Fruit fly (Drosophila melanogaster) whole organism, embryonic: ENCODE measurements around the gene CG5665.

Experiments
- Adf1 ChIP-seq: fragments of 200-800 bp; sonication (Bioruptor generic); IDR thresholded peaks from 2 replicates; pipeline ENCODE4 v1.3.6; 2022; ENCODE audit warnings: missing biosample characterization, missing genetic modification characterization
- Bgb ChIP-seq: fragments of 200-800 bp; sonication (Bioruptor generic); IDR thresholded peaks from 2 replicates; pipeline ENCODE4 v1.3.6; 2022; ENCODE audit warnings: missing biosample characterization, missing genetic modification characterization; ENCODE audit not compliant: partially characterized antibody
- CG11398 ChIP-seq: fragments of 200-800 bp; sonication (Bioruptor generic); optimal IDR thresholded peaks from 2 replicates; lab custom pipeline; 2016; ENCODE audit warnings: missing biosample characterization, missing genetic modification characterization
- CG11456 ChIP-seq: fragments of 200-800 bp; sonication (Bioruptor generic); IDR thresholded peaks from 3 replicates; pipeline ENCODE4 v1.3.6; 2022; ENCODE audit warnings: missing biosample characterization, missing genetic modification characterization
- CG12769 ChIP-seq: fragments of 200-800 bp; sonication (Bioruptor generic); optimal IDR thresholded peaks from 2 replicates; lab custom pipeline; 2019; ENCODE audit warnings: missing biosample characterization, mild to moderate bottlenecking, missing genetic modification characterization, moderate library complexity
- CG13424 ChIP-seq: fragments of 200-800 bp; sonication (Bioruptor generic); optimal IDR thresholded peaks from 2 replicates; lab custom pipeline; 2019; ENCODE audit warnings: missing biosample characterization, mild to moderate bottlenecking, missing genetic modification characterization, moderate library complexity
- CG13894 ChIP-seq: fragments of 200-800 bp; sonication (Bioruptor generic); optimal IDR thresholded peaks from 3 replicates; lab custom pipeline; 2018; ENCODE audit warnings: missing biosample characterization, mild to moderate bottlenecking, missing genetic modification characterization, moderate library complexity
- CG14441 ChIP-seq: fragments of 200-800 bp; sonication (Bioruptor generic); IDR thresholded peaks from 2 replicates; pipeline ENCODE4 v1.3.6; 2022; ENCODE audit warnings: missing biosample characterization, missing genetic modification characterization
- CG15479 ChIP-seq: fragments of 200-800 bp; sonication (Bioruptor generic); optimal IDR thresholded peaks from 3 replicates; lab custom pipeline; 2019; ENCODE audit warnings: missing biosample characterization, mild to moderate bottlenecking, missing genetic modification characterization, moderate library complexity
- CG1603 ChIP-seq: fragments of 200-800 bp; sonication (Bioruptor generic); optimal IDR thresholded peaks from 2 replicates; lab custom pipeline; 2019; ENCODE audit warnings: missing biosample characterization, mild to moderate bottlenecking, missing genetic modification characterization, moderate library complexity
- CG1647 ChIP-seq: fragments of 200-800 bp; sonication (Bioruptor generic); optimal IDR thresholded peaks from 3 replicates; lab custom pipeline; 2016; ENCODE audit warnings: missing biosample characterization, missing genetic modification characterization
- CG18262 ChIP-seq: fragments of 200-800 bp; optimal IDR thresholded peaks from 3 replicates; lab custom pipeline; 2019; ENCODE audit warnings: missing biosample characterization, mild to moderate bottlenecking, missing genetic modification characterization, moderate library complexity
- CG1832 ChIP-seq: fragments of 200-800 bp; sonication (Bioruptor generic); optimal IDR thresholded peaks from 2 replicates; lab custom pipeline; 2017; ENCODE audit warnings: missing biosample characterization, mild to moderate bottlenecking, missing genetic modification characterization, inconsistent platforms
- CG2889 ChIP-seq: fragments of 200-800 bp; sonication (Bioruptor generic); IDR thresholded peaks from 3 replicates; pipeline ENCODE4 v1.3.6; 2022; ENCODE audit warnings: missing biosample characterization, missing genetic modification characterization
- CG30020 ChIP-seq: fragments of 200-800 bp; optimal IDR thresholded peaks from 2 replicates; lab custom pipeline; 2019; ENCODE audit warnings: missing biosample characterization, mild to moderate bottlenecking, missing genetic modification characterization, moderate library complexity
- CG32532 ChIP-seq: fragments of 200-800 bp; sonication (Bioruptor generic); IDR thresholded peaks from 2 replicates; pipeline ENCODE4 v1.3.6; 2022; ENCODE audit warnings: missing biosample characterization, missing genetic modification characterization
- CG43689 ChIP-seq: fragments of 200-800 bp; sonication (Bioruptor generic); IDR thresholded peaks from 2 replicates; pipeline ENCODE4 v1.3.6; 2022; ENCODE audit warnings: missing biosample characterization, missing genetic modification characterization
- CG7745 ChIP-seq: fragments of 200-800 bp; sonication (Bioruptor generic); optimal IDR thresholded peaks from 2 replicates; lab custom pipeline; 2018; ENCODE audit warnings: missing biosample characterization, mild to moderate bottlenecking, missing genetic modification characterization, moderate library complexity
- CG7786 ChIP-seq: fragments of 200-800 bp; sonication (Bioruptor generic); optimal IDR thresholded peaks from 2 replicates; lab custom pipeline; 2016; ENCODE audit warnings: missing biosample characterization, missing genetic modification characterization
- CG7963 ChIP-seq: fragments of 200-800 bp; sonication (Bioruptor generic); IDR thresholded peaks from 3 replicates; pipeline ENCODE4 v1.3.6; 2022; ENCODE audit warnings: missing biosample characterization, missing genetic modification characterization; ENCODE audit not compliant: partially characterized antibody
- CG8765 ChIP-seq: fragments of 200-800 bp; sonication (Bioruptor generic); IDR thresholded peaks from 2 replicates; pipeline ENCODE4 v1.3.6; 2022; ENCODE audit warnings: missing biosample characterization, missing genetic modification characterization
- CG9876 ChIP-seq: fragments of 200-800 bp; sonication (Bioruptor generic); optimal IDR thresholded peaks from 2 replicates; lab custom pipeline; 2016; ENCODE audit warnings: missing biosample characterization, missing genetic modification characterization
- Dbx ChIP-seq: fragments of 200-800 bp; sonication (Bioruptor generic); IDR thresholded peaks from 3 replicates; pipeline ENCODE4 v1.3.6; 2022; ENCODE audit warnings: missing biosample characterization, missing genetic modification characterization
- E2f2 ChIP-seq: fragments of 200-800 bp; sonication (Bioruptor generic); IDR thresholded peaks from 2 replicates; pipeline ENCODE4 v1.3.6; 2022; ENCODE audit warnings: missing biosample characterization, missing genetic modification characterization
- Eip74EF ChIP-seq, 2 experiments: fragments of 200-800 bp in 1 of 2; fragments of >200 bp in 1 of 2; sonication (Bioruptor generic) in 1 of 2; optimal IDR thresholded peaks; 2 replicates each; lab custom pipeline; 2017 to 2019; ENCODE audit warnings: missing biosample characterization in 2 of 2, missing genetic modification characterization in 2 of 2, mild to moderate bottlenecking in 1 of 2, moderate library complexity in 1 of 2
- Ets65A ChIP-seq: fragments of 200-800 bp; sonication (Bioruptor generic); peaks from one replicate; lab custom pipeline; 2016; ENCODE audit warnings: missing biosample characterization, missing genetic modification characterization
- HLH4C ChIP-seq: fragments of 200-800 bp; sonication (Bioruptor generic); IDR thresholded peaks from 3 replicates; pipeline ENCODE4 v1.3.6; 2022; ENCODE audit warnings: missing biosample characterization, missing genetic modification characterization; ENCODE audit not compliant: partially characterized antibody
- Hr51 ChIP-seq, 2 experiments: fragments of 200-800 bp; sonication (Bioruptor generic); optimal IDR thresholded peaks; 2 replicates in 1 of 2; 3 replicates in 1 of 2; lab custom pipeline; 2016 to 2018; ENCODE audit warnings: missing biosample characterization in 2 of 2, missing genetic modification characterization in 2 of 2, mild to moderate bottlenecking in 1 of 2, moderate library complexity in 1 of 2
- NC2α ChIP-seq: fragments of 200-800 bp; sonication (Bioruptor generic); optimal IDR thresholded peaks from 2 replicates; lab custom pipeline; 2016; ENCODE audit warnings: missing biosample characterization, missing genetic modification characterization
- PHDP ChIP-seq: fragments of 200-800 bp; sonication (Bioruptor generic); optimal IDR thresholded peaks from 3 replicates; lab custom pipeline; 2018; ENCODE audit warnings: missing biosample characterization, mild to moderate bottlenecking, missing genetic modification characterization, moderate library complexity
- Ravus ChIP-seq: fragments of 200-800 bp; sonication (Bioruptor generic); IDR thresholded peaks from 2 replicates; pipeline ENCODE4 v1.3.6; 2022; ENCODE audit warnings: missing biosample characterization, missing genetic modification characterization
- Taf1 ChIP-seq: fragments of 200-800 bp; sonication (Bioruptor generic); IDR thresholded peaks from 2 replicates; pipeline ENCODE4 v1.3.6; 2022; ENCODE audit warnings: missing biosample characterization, missing genetic modification characterization
- Xbp1 ChIP-seq: fragments of 200-800 bp; sonication (Bioruptor generic); optimal IDR thresholded peaks from 3 replicates; lab custom pipeline; 2016; ENCODE audit warnings: missing biosample characterization, mild to moderate bottlenecking, missing genetic modification characterization
- ara ChIP-seq: fragments of 200-800 bp; sonication (Bioruptor generic); IDR thresholded peaks from 2 replicates; pipeline ENCODE4 v1.3.6; 2022; ENCODE audit warnings: missing biosample characterization, missing genetic modification characterization
- bbx ChIP-seq: fragments of 200-800 bp; sonication (Bioruptor generic); IDR thresholded peaks from 2 replicates; pipeline ENCODE4 v1.3.6; 2022; ENCODE audit warnings: missing biosample characterization, missing genetic modification characterization; ENCODE audit not compliant: partially characterized antibody
- bowl ChIP-seq: fragments of 200-800 bp; sonication (Bioruptor generic); IDR thresholded peaks from 2 replicates; pipeline ENCODE4 v1.3.6; 2022; ENCODE audit warnings: missing biosample characterization, missing genetic modification characterization
- chm ChIP-seq: fragments of 200-800 bp; sonication (Bioruptor generic); IDR thresholded peaks from 2 replicates; pipeline ENCODE4 v1.3.6; 2022; ENCODE audit warnings: missing biosample characterization, missing genetic modification characterization
- gro ChIP-seq: fragments of 200-800 bp; sonication (Bioruptor generic); optimal IDR thresholded peaks from 2 replicates; lab custom pipeline; 2016; ENCODE audit warnings: missing biosample characterization, missing genetic modification characterization
- jigr1 ChIP-seq: fragments of 200-800 bp; sonication (Bioruptor generic); IDR thresholded peaks from 3 replicates; pipeline ENCODE4 v1.3.6; 2022; ENCODE audit warnings: missing biosample characterization, missing genetic modification characterization
- lmd ChIP-seq: fragments of 200-800 bp; sonication (Bioruptor generic); IDR thresholded peaks from 2 replicates; pipeline ENCODE4 v1.3.6; 2022; ENCODE audit warnings: missing biosample characterization, missing genetic modification characterization
- oc ChIP-seq: fragments of 200-800 bp; sonication (Bioruptor generic); optimal IDR thresholded peaks from 2 replicates; lab custom pipeline; 2018; ENCODE audit warnings: missing biosample characterization, mild to moderate bottlenecking, missing genetic modification characterization, moderate library complexity
- onecut ChIP-seq: fragments of 200-800 bp; sonication (Bioruptor generic); IDR thresholded peaks from 2 replicates; pipeline ENCODE4 v1.3.6; 2022; ENCODE audit warnings: missing biosample characterization, missing genetic modification characterization
- pan ChIP-seq, 4 experiments: fragments of >200 bp in 3 of 4; fragments of 200-800 bp in 1 of 4; sonication (Bioruptor generic) in 1 of 4; optimal IDR thresholded peaks in 3 of 4; IDR thresholded peaks in 1 of 4; 2 replicates each; pipeline versions ENCODE4 v1.3.6 to Lab custom; 2017 to 2022; ENCODE audit warnings: missing biosample characterization in 2 of 4, missing genetic modification characterization in 2 of 4, mixed read lengths in 1 of 4
- shn ChIP-seq: fragments of 200-800 bp; sonication (Bioruptor generic); optimal IDR thresholded peaks from 3 replicates; lab custom pipeline; 2016; ENCODE audit warnings: missing biosample characterization, missing genetic modification characterization
- tll ChIP-seq, 2 experiments: fragments of 200-800 bp in 1 of 2; fragments of >200 bp in 1 of 2; sonication (Bioruptor generic) in 1 of 2; optimal IDR thresholded peaks; 2 replicates each; lab custom pipeline; 2017 to 2019; ENCODE audit warnings: missing biosample characterization in 2 of 2, missing genetic modification characterization in 2 of 2, mild to moderate bottlenecking in 1 of 2, moderate library complexity in 1 of 2
- trem ChIP-seq: fragments of 200-800 bp; optimal IDR thresholded peaks from 3 replicates; lab custom pipeline; 2019; ENCODE audit warnings: missing biosample characterization, mild to moderate bottlenecking, missing genetic modification characterization, moderate library complexity
- trh ChIP-seq: fragments of 200-800 bp; sonication (Bioruptor generic); optimal IDR thresholded peaks from 2 replicates; lab custom pipeline; 2016; ENCODE audit warnings: missing biosample characterization, missing genetic modification characterization
- twi ChIP-seq: fragments of 200-800 bp; optimal IDR thresholded peaks from 2 replicates; lab custom pipeline; 2019; ENCODE audit warnings: missing biosample characterization, mild to moderate bottlenecking, missing genetic modification characterization, moderate library complexity
- unc-4 ChIP-seq: fragments of 200-800 bp; sonication (Bioruptor generic); IDR thresholded peaks from 2 replicates; pipeline ENCODE4 v1.3.6; 2022; ENCODE audit warnings: missing biosample characterization, missing genetic modification characterization; ENCODE audit not compliant: partially characterized antibody

The CG5665 gene

dm6 chr3L:20313469-20313868 is 44.8 kb upstream of the CG5665 start, which contains the start of gene alphaSnap (continued):
- TF ChIP-seq gro (GFP tag; lab: Kevin White, UChicago) (peak; percentile 31), CG11456 (peak; percentile 38; the same call in 1 of the 3 replicates), twi (peak; percentile 19), CG1647 (GFP tag; lab: Kevin White, UChicago) (peak; percentile 14), chm (peak; percentile 58; the same call in 1 of the 2 replicates), oc (tag; lab: Kevin White, UChicago) (no peak), Dbx (GFP tag; lab: Robert Waterston, UW) (peak; percentile 33; the same call in 1 of the 3 replicates), lmd (GFP tag; lab: Robert Waterston, UW) (no peak), Ets65A (GFP tag; lab: Kevin White, UChicago) (peak; percentile 92), Eip74EF (GFP tag; optimal IDR thresholded peaks at IDR 0.05; lab: Kevin White, UChicago) (no peak), bbx (peak; percentile 57; the same call in 1 of the 2 replicates), CG15479 (GFP tag; lab: Kevin White, UChicago) (no peak), Ravus (GFP tag; lab: Robert Waterston, UW) (no peak), E2f2 (peak; percentile 83), CG7963 (GFP tag; lab: Robert Waterston, UW) (no peak), Taf1 (GFP tag; lab: Robert Waterston, UW) (no peak), CG30020 (peak; percentile 41), CG13894 (tag; lab: Kevin White, UChicago) (peak; percentile 0), CG12769 (tag; lab: Kevin White, UChicago) (no peak), onecut (GFP tag; lab: Robert Waterston, UW) (peak; percentile 99), CG11398 (GFP tag; lab: Kevin White, UChicago) (no peak), CG13424 (peak; percentile 11), Xbp1 (GFP tag; lab: Kevin White, UChicago) (peak; percentile 54), HLH4C (GFP tag; lab: Robert Waterston, UW) (no peak; the same call in 2 of the 3 replicates), CG32532 (GFP tag; lab: Robert Waterston, UW) (peak; percentile 15; the same call in 1 of the 2 replicates), trh (GFP tag; lab: Kevin White, UChicago) (no peak), unc-4 (0 out of 2 replicates have a peak, but pooled peaks have one; percentile 40), Bgb (peak; percentile 45; the same call in 1 of the 2 replicates), CG1832 (GFP tag; lab: Kevin White, UChicago) (no peak), CG7786 (GFP tag; lab: Kevin White, UChicago) (peak; percentile 36), tll (GFP tag; optimal IDR thresholded peaks at IDR 0.05; lab: Kevin White, UChicago) (peak in 1 of 2 experiments; percentile 41), CG9876 (GFP tag; lab: Kevin White, UChicago) (no peak), Adf1 (GFP tag; lab: Robert Waterston, UW) (0 out of 2 replicates have a peak, but pooled peaks have one; percentile 6), trem (peak; percentile 71), CG8765 (GFP tag; lab: Robert Waterston, UW) (no peak), ara (GFP tag; lab: Robert Waterston, UW) (0 out of 2 replicates have a peak, but pooled peaks have one; percentile 10), CG7745 (tag; lab: Kevin White, UChicago) (no peak), NC2α (no peak), jigr1 (GFP tag; lab: Robert Waterston, UW) (no peak), PHDP (tag; lab: Kevin White, UChicago) (peak; percentile 33), CG1603 (tag; lab: Kevin White, UChicago) (peak; percentile 74), CG2889 (GFP tag; lab: Robert Waterston, UW) (no peak), Hr51 (GFP tag; optimal IDR thresholded peaks at IDR 0.05; lab: Kevin White, UChicago) (peak in 1 of 2 experiments; percentile 9), CG43689 (no peak), bowl (GFP tag; lab: Robert Waterston, UW) (no peak), CG14441 (GFP tag; lab: Robert Waterston, UW) (no peak), pan (optimal IDR thresholded peaks at IDR 0.05; lab: Kevin White, UChicago) (no peak), pan (GFP tag; optimal IDR thresholded peaks at IDR 0.05 in 1 of 2, IDR thresholded peaks at IDR 0.05 in 1 of 2) (no peak), shn (GFP tag; lab: Kevin White, UChicago) (peak; percentile 17), CG18262 (peak; percentile 7)
